Worm (Caenorhabditis elegans) whole organism, L4/young adult: ENCODE results near the gene srsx-37.

Experiments
- W03F9.2 ChIP-seq: fragments of 150-350 bp; optimal IDR thresholded peaks from 2 replicates; lab custom pipeline; 2014; ENCODE audit warnings: missing biosample characterization, missing genetic modification characterization
- dao-5 ChIP-seq: sonication (generic microtip); optimal IDR thresholded peaks from 2 replicates; lab custom pipeline; 2016; ENCODE audit warnings: missing genotype, missing genetic modification characterization, moderate library complexity, missing compliant biosample characterization
- him-1 ChIP-seq: sonication (generic microtip); optimal IDR thresholded peaks from 2 replicates; lab custom pipeline; 2016; ENCODE audit warnings: missing genotype, missing genetic modification reagents, missing genetic modification characterization, missing compliant biosample characterization

DNA sequence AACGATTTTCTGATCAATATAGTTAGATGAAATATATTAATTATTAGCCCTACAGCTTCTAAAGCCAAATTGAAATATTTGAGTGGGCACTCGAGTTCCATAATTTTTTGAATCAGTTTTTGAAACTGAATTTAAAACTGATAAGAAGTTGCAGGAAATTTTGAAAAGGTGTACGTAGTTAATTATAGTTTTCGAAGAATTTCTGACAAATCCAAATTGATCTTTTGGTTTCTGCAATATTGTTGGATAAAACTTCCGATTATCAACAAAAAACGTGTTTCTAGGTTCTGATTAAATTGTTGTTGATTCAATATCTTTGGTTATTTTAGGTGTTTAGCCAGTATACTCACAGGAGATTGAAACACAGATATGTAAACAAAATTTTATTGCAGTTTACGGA is 47.8 kb upstream of the srsx-37 start, which contains the start of gene T26H8.4:
- TF ChIP-seq dao-5 (tag; lab: Kevin White, UChicago) (no peak), W03F9.2 (no peak), him-1 (tag; lab: Kevin White, UChicago) (no peak)
